Fruit fly (Drosophila melanogaster) Kc167 (cell line): Measurements from ENCODE around the gene mip130.

Experiments used
- Myc ChIP-seq: fragments of >200 bp; optimal IDR thresholded peaks from 2 replicates; lab custom pipeline; 2017; ENCODE audit warnings: missing external identifiers
- Sin3A ChIP-seq: fragments of >200 bp; optimal IDR thresholded peaks from 2 replicates; lab custom pipeline; 2018; ENCODE audit warnings: missing external identifiers
- psq ChIP-seq: fragments of >200 bp; optimal IDR thresholded peaks from 2 replicates; lab custom pipeline; 2017; ENCODE audit warnings: missing external identifiers

dm6 chrX:1941669-1942092 lies 33.6 kb downstream of the mip130 start, which contains the start of gene Hr4:
- TF ChIP-seq Myc (lab: Kevin White, UChicago) (no peak), psq (lab: Kevin White, UChicago) (no peak), Sin3A (no peak)
